Worm (Caenorhabditis elegans): ENCODE data around the gene srx-135.

srx-135 gene

ce11 chrV:13843147-13843546, 15.9 kb upstream of the srx-135 start, which contains the start of gene srx-130:
TSS of gene srx-130 (plus strand) at chrV:13843447.
- TF ChIP-seq snpc-4 (tag; optimal IDR thresholded peaks at IDR 0.05) (no peak), nhr-10 (tag; optimal IDR thresholded peaks at IDR 0.05) (no peak), F13H6.1 (tag; optimal IDR thresholded peaks at IDR 0.05) (no peak), nhr-237 (tag; optimal IDR thresholded peaks at IDR 0.05) (no peak), ztf-1 (GFP tag; conservative IDR thresholded peaks at IDR 0.05) (no peak), dmd-4 (tag; optimal IDR thresholded peaks at IDR 0.05) (no peak), nhr-25 (tag; optimal IDR thresholded peaks at IDR 0.05) (no peak), nhr-23 (tag; optimal IDR thresholded peaks at IDR 0.05) (no peak), ztf-11 (tag; optimal IDR thresholded peaks at IDR 0.05) (no peak), sma-9 (GFP tag; optimal IDR thresholded peaks at IDR 0.05) (no peak), sma-9 (tag; optimal IDR thresholded peaks at IDR 0.05) (no peak), mab-5 (tag; optimal IDR thresholded peaks at IDR 0.05) (no peak), unc-62 (GFP tag; optimal IDR thresholded peaks at IDR 0.05) (no peak), nhr-129 (tag; optimal IDR thresholded peaks at IDR 0.05) (no peak), elt-1 (tag; optimal IDR thresholded peaks at IDR 0.05) (no peak), ztf-4 (tag; optimal IDR thresholded peaks at IDR 0.05) (no peak), crh-2 (tag; optimal IDR thresholded peaks at IDR 0.05) (no peak)

- TF ChIP-seq fos-1 (tag; optimal IDR thresholded peaks at IDR 0.05) (no peak), gmeb-1 (tag; optimal IDR thresholded peaks at IDR 0.05) (no peak), unc-55 (GFP tag; optimal IDR thresholded peaks at IDR 0.05) (no peak), lin-11 (tag; optimal IDR thresholded peaks at IDR 0.05) (no peak), elt-1 (tag; optimal IDR thresholded peaks at IDR 0.05) (no peak), nhr-11 (tag; optimal IDR thresholded peaks at IDR 0.05) (no peak), nhr-129 (tag; optimal IDR thresholded peaks at IDR 0.05) (no peak), ztf-11 (tag; optimal IDR thresholded peaks at IDR 0.05) (no peak), sem-4 (tag; optimal IDR thresholded peaks at IDR 0.05) (no peak), R02D3.7 (tag; optimal IDR thresholded peaks at IDR 0.05) (no peak)
Observed at ce11 chrV:13845136-13845535, 13.9 kb upstream of the srx-135 start, which contains the start of gene srx-131. TSS of gene srx-131 (plus strand) at chrV:13845436.

- TF ChIP-seq ztf-4 (tag; optimal IDR thresholded peaks at IDR 0.05) (no peak), skn-1 (tag; optimal IDR thresholded peaks at IDR 0.05) (no peak), R02D3.7 (tag; optimal IDR thresholded peaks at IDR 0.05) (no peak), alr-1 (tag; optimal IDR thresholded peaks at IDR 0.05) (no peak), ztf-1 (GFP tag; conservative IDR thresholded peaks at IDR 0.05) (no peak), peb-1 (tag; optimal IDR thresholded peaks at IDR 0.05) (no peak), elt-1 (tag; optimal IDR thresholded peaks at IDR 0.05) (no peak), lsy-2 (tag; optimal IDR thresholded peaks at IDR 0.05) (no peak), unc-39 (tag; optimal IDR thresholded peaks at IDR 0.05) (no peak), nhr-12 (tag; optimal IDR thresholded peaks at IDR 0.05) (no peak), nhr-6 (tag; optimal IDR thresholded peaks at IDR 0.05) (no peak), lin-39 (tag; optimal IDR thresholded peaks at IDR 0.05) (no peak), C34F6.9 (tag; optimal IDR thresholded peaks at IDR 0.05) (no peak)
Observed at ce11 chrV:13848379-13848778, 10.6 kb upstream of the srx-135 start, which contains the start of gene srx-133. TSS of gene srx-133 (plus strand) at chrV:13848679.

- TF ChIP-seq unc-62 (GFP tag; optimal IDR thresholded peaks at IDR 0.05) (no peak), fos-1 (tag; optimal IDR thresholded peaks at IDR 0.05) (no peak), lin-11 (tag; optimal IDR thresholded peaks at IDR 0.05) (no peak), alr-1 (tag; optimal IDR thresholded peaks at IDR 0.05) (no peak), nhr-12 (tag; optimal IDR thresholded peaks at IDR 0.05) (no peak), aly-2 (tag; optimal IDR thresholded peaks at IDR 0.05) (no peak), ceh-16 (tag; optimal IDR thresholded peaks at IDR 0.05) (no peak), sma-3 (GFP tag; optimal IDR thresholded peaks at IDR 0.05) (no peak), mab-5 (tag; optimal IDR thresholded peaks at IDR 0.05) (no peak), peb-1 (tag; optimal IDR thresholded peaks at IDR 0.05) (no peak), egl-27 (tag; optimal IDR thresholded peaks at IDR 0.05) (no peak), elt-3 (tag; optimal IDR thresholded peaks at IDR 0.05) (no peak), ztf-11 (tag; optimal IDR thresholded peaks at IDR 0.05) (no peak), mbf-1 (tag; optimal IDR thresholded peaks at IDR 0.05) (no peak), nhr-25 (tag; optimal IDR thresholded peaks at IDR 0.05) (no peak), ztf-1 (GFP tag; conservative IDR thresholded peaks at IDR 0.05) (no peak), dmd-4 (tag; optimal IDR thresholded peaks at IDR 0.05) (no peak), zag-1 (tag; optimal IDR thresholded peaks at IDR 0.05) (no peak), unc-39 (tag; optimal IDR thresholded peaks at IDR 0.05) (no peak), unc-55 (GFP tag; optimal IDR thresholded peaks at IDR 0.05) (no peak)
Observed at ce11 chrV:13850170-13850569, 8.8 kb upstream of the srx-135 start, which contains the start of gene hpx-2. TSS of gene hpx-2 (plus strand) at chrV:13850470.
